Worm (Caenorhabditis elegans) whole organism, young adult: Measurements from ENCODE around the gene rpn-3.

Experiments
- B0019.2 ChIP-seq: fragments of 200-800 bp; sonication (Bioruptor generic); conservative IDR thresholded peaks from 2 replicates; pipeline ENCODE4 v1.3.6; 2022; ENCODE audit warnings: missing genetic modification reagents, missing genetic modification characterization, missing compliant biosample characterization
- B0035.1 ChIP-seq: sonication (generic microtip); optimal IDR thresholded peaks from 2 replicates; lab custom pipeline; 2016; ENCODE audit warnings: missing genetic modification characterization, mild to moderate bottlenecking, missing compliant biosample characterization, missing genotype, missing genetic modification reagents
- D2030.7 ChIP-seq: fragments of 200-800 bp; sonication (Bioruptor generic); IDR thresholded peaks from 2 replicates; pipeline ENCODE4 v1.3.6; 2022; ENCODE audit warnings: missing genetic modification reagents, missing genetic modification characterization, missing compliant biosample characterization
- F37B4.10 ChIP-seq: fragments of 200-800 bp; sonication (Bioruptor generic); IDR thresholded peaks from 2 replicates; pipeline ENCODE4 v1.3.6; 2022; ENCODE audit warnings: missing genetic modification characterization, missing compliant biosample characterization
- F49E8.2 ChIP-seq: sonication (generic microtip); optimal IDR thresholded peaks from 3 replicates; lab custom pipeline; 2017; ENCODE audit warnings: missing genetic modification characterization, mild to moderate bottlenecking, missing compliant biosample characterization, antibody characterized with exemption, moderate library complexity; ENCODE audit not compliant: insufficient read depth
- F52B5.7 ChIP-seq: sonication (generic microtip); optimal IDR thresholded peaks from 2 replicates; lab custom pipeline; 2016; ENCODE audit warnings: mild to moderate bottlenecking, missing genetic modification characterization, missing compliant biosample characterization
- F57A8.1 ChIP-seq: fragments of 200-800 bp; sonication (Bioruptor generic); optimal IDR thresholded peaks from 2 replicates; lab custom pipeline; 2018; ENCODE audit warnings: mild to moderate bottlenecking, missing genetic modification characterization, moderate library complexity, missing compliant biosample characterization
- T07F8.4 ChIP-seq: sonication (generic microtip); optimal IDR thresholded peaks from 2 replicates; lab custom pipeline; 2016; ENCODE audit warnings: mild to moderate bottlenecking, missing genetic modification characterization, moderate library complexity, missing compliant biosample characterization
- Y56A3A.18 ChIP-seq: fragments of 200-800 bp; sonication (Bioruptor generic); IDR thresholded peaks from 2 replicates; pipeline ENCODE4 v1.3.6; 2022; ENCODE audit warnings: missing genetic modification reagents, missing genetic modification characterization, missing compliant biosample characterization
- Y95B8A.8 ChIP-seq: fragments of 200-800 bp; sonication (Bioruptor generic); IDR thresholded peaks from 2 replicates; pipeline ENCODE4 v1.3.6; 2022; ENCODE audit warnings: missing genetic modification reagents, missing genetic modification characterization, missing compliant biosample characterization
- ZK185.1 ChIP-seq: sonication (generic microtip); optimal IDR thresholded peaks from 2 replicates; lab custom pipeline; 2016; ENCODE audit warnings: mild to moderate bottlenecking, missing genetic modification characterization, missing compliant biosample characterization; ENCODE audit not compliant: poor library complexity, severe bottlenecking
- atf-7 ChIP-seq: sonication (generic microtip); optimal IDR thresholded peaks from 2 replicates; lab custom pipeline; 2017; ENCODE audit warnings: mild to moderate bottlenecking, missing genetic modification characterization, missing compliant biosample characterization
- attf-3 ChIP-seq: fragments of 200-800 bp; sonication (Bioruptor generic); conservative IDR thresholded peaks from 2 replicates; pipeline ENCODE4 v1.3.6; 2022; ENCODE audit warnings: missing genetic modification reagents, missing genetic modification characterization, missing compliant biosample characterization
- attf-5 ChIP-seq: fragments of 200-800 bp; sonication (Bioruptor generic); optimal IDR thresholded peaks from 2 replicates; lab custom pipeline; 2018; ENCODE audit warnings: mild to moderate bottlenecking, missing genetic modification characterization, missing compliant biosample characterization
- attf-6 ChIP-seq: fragments of 200-800 bp; sonication (Bioruptor generic); IDR thresholded peaks from 2 replicates; pipeline ENCODE4 v1.3.6; 2022; ENCODE audit warnings: missing genetic modification reagents, missing genetic modification characterization, missing compliant biosample characterization
- cebp-1 ChIP-seq, 2 experiments: fragments of 200-800 bp in 1 of 2; sonication (Bioruptor generic) in 1 of 2; sonication (generic microtip) in 1 of 2; IDR thresholded peaks in 1 of 2; optimal IDR thresholded peaks in 1 of 2; 2 replicates each; pipeline versions ENCODE4 v1.3.6 to Lab custom; 2017 to 2022; ENCODE audit warnings: missing compliant biosample characterization in 2 of 2, missing genetic modification characterization in 2 of 2, mild to moderate bottlenecking in 1 of 2, missing genetic modification reagents in 1 of 2, moderate library complexity in 1 of 2
- cebp-2 ChIP-seq: fragments of 200-800 bp; sonication (Bioruptor generic); IDR thresholded peaks from 2 replicates; pipeline ENCODE4 v1.3.6; 2022; ENCODE audit warnings: missing genetic modification characterization, missing compliant biosample characterization
- dox-1 ChIP-seq: fragments of 200-800 bp; sonication (Bioruptor generic); IDR thresholded peaks from 2 replicates; pipeline ENCODE4 v1.3.6; 2022; ENCODE audit warnings: missing genetic modification reagents, missing genetic modification characterization, missing compliant biosample characterization
- dpl-1 ChIP-seq: fragments of 150-350 bp; optimal IDR thresholded peaks from 2 replicates; lab custom pipeline; 2014; ENCODE audit warnings: missing biosample characterization, missing genetic modification reagents, missing genetic modification characterization
- ets-4 ChIP-seq: fragments of 200-800 bp; sonication (Bioruptor generic); optimal IDR thresholded peaks from 2 replicates; lab custom pipeline; 2018; ENCODE audit warnings: mild to moderate bottlenecking, missing genetic modification characterization, missing compliant biosample characterization
- hlh-26 ChIP-seq: fragments of 200-800 bp; sonication (Bioruptor generic); conservative IDR thresholded peaks from 2 replicates; pipeline ENCODE4 v1.3.6; 2022; ENCODE audit warnings: missing genetic modification reagents, missing genetic modification characterization, missing compliant biosample characterization
- hmg-20 ChIP-seq: fragments of 200-800 bp; sonication (Bioruptor generic); IDR thresholded peaks from 2 replicates; pipeline ENCODE4 v1.3.6; 2022; ENCODE audit warnings: missing genetic modification reagents, missing genetic modification characterization, missing compliant biosample characterization
- hsf-1 ChIP-seq: fragments of 200-800 bp; sonication (Bioruptor generic); IDR thresholded peaks from 2 replicates; pipeline ENCODE4 v1.3.6; 2022; ENCODE audit warnings: missing genetic modification reagents, missing genetic modification characterization, missing compliant biosample characterization
- lin-26 ChIP-seq: fragments of 200-800 bp; sonication (Bioruptor generic); IDR thresholded peaks from 2 replicates; pipeline ENCODE4 v1.3.6; 2022; ENCODE audit warnings: missing genetic modification reagents, missing genetic modification characterization, missing compliant biosample characterization
- lin-40 ChIP-seq: sonication (generic microtip); optimal IDR thresholded peaks from 2 replicates; lab custom pipeline; 2016; ENCODE audit warnings: missing genetic modification characterization, mild to moderate bottlenecking, missing compliant biosample characterization, missing genotype, missing genetic modification reagents
- lir-1 ChIP-seq: fragments of 200-800 bp; sonication (Bioruptor generic); conservative IDR thresholded peaks from 2 replicates; pipeline ENCODE4 v1.3.6; 2022; ENCODE audit warnings: missing genetic modification reagents, missing genetic modification characterization, missing compliant biosample characterization
- lsy-27 ChIP-seq: sonication (generic microtip); optimal IDR thresholded peaks from 2 replicates; lab custom pipeline; 2017; ENCODE audit warnings: missing genetic modification characterization, mild to moderate bottlenecking, missing compliant biosample characterization, antibody characterized with exemption, missing genotype, borderline replicate concordance; ENCODE audit not compliant: insufficient read depth
- madf-3 ChIP-seq: fragments of 200-800 bp; sonication (Bioruptor generic); IDR thresholded peaks from 2 replicates; pipeline ENCODE4 v1.3.6; 2022; ENCODE audit warnings: missing genetic modification reagents, missing genetic modification characterization, missing compliant biosample characterization
- madf-6 ChIP-seq: fragments of 200-800 bp; sonication (Bioruptor generic); IDR thresholded peaks from 2 replicates; pipeline ENCODE4 v1.3.6; 2022; ENCODE audit warnings: missing genetic modification reagents, missing genetic modification characterization, missing compliant biosample characterization
- nfya-1 ChIP-seq: sonication (generic microtip); optimal IDR thresholded peaks from 2 replicates; lab custom pipeline; 2017; ENCODE audit warnings: antibody characterized with exemption, missing compliant biosample characterization, missing genetic modification characterization, borderline replicate concordance; ENCODE audit not compliant: insufficient read depth
- nfya-2 ChIP-seq: fragments of 200-800 bp; sonication (Bioruptor generic); IDR thresholded peaks from 2 replicates; pipeline ENCODE4 v1.3.6; 2022; ENCODE audit warnings: missing genetic modification reagents, missing genetic modification characterization, missing compliant biosample characterization
- nfyb-1 ChIP-seq: fragments of 200-800 bp; sonication (Bioruptor generic); IDR thresholded peaks from 2 replicates; pipeline ENCODE4 v1.3.6; 2022; ENCODE audit warnings: missing genetic modification reagents, missing genetic modification characterization, missing compliant biosample characterization
- nhr-120 ChIP-seq: fragments of 200-800 bp; sonication (Bioruptor generic); IDR thresholded peaks from 2 replicates; pipeline ENCODE4 v1.3.6; 2022; ENCODE audit warnings: missing genetic modification characterization, missing compliant biosample characterization
- nhr-80 ChIP-seq: sonication (generic microtip); optimal IDR thresholded peaks from 2 replicates; lab custom pipeline; 2016; ENCODE audit warnings: missing genetic modification characterization, missing compliant biosample characterization
- pbrm-1 ChIP-seq: fragments of 200-800 bp; sonication (Bioruptor generic); IDR thresholded peaks from 2 replicates; pipeline ENCODE4 v1.3.6; 2022; ENCODE audit warnings: missing genetic modification reagents, missing genetic modification characterization, missing compliant biosample characterization
- rcor-1 ChIP-seq: fragments of 200-800 bp; sonication (Bioruptor generic); IDR thresholded peaks from 2 replicates; pipeline ENCODE4 v1.3.6; 2022; ENCODE audit warnings: missing genetic modification reagents, missing genetic modification characterization, missing compliant biosample characterization
- sea-2 ChIP-seq: fragments of 200-800 bp; sonication (Bioruptor generic); IDR thresholded peaks from 2 replicates; pipeline ENCODE4 v1.3.6; 2022; ENCODE audit warnings: missing genetic modification characterization, missing compliant biosample characterization
- snpc-1.3 ChIP-seq: sonication (generic microtip); optimal IDR thresholded peaks from 2 replicates; lab custom pipeline; 2017; ENCODE audit warnings: missing genetic modification characterization, mild to moderate bottlenecking, missing compliant biosample characterization, antibody characterized with exemption, moderate library complexity, missing genotype, missing genetic modification reagents; ENCODE audit not compliant: insufficient read depth
- sptf-2 ChIP-seq: fragments of 200-800 bp; sonication (Bioruptor generic); optimal IDR thresholded peaks from 2 replicates; lab custom pipeline; 2018; ENCODE audit warnings: mild to moderate bottlenecking, missing genetic modification characterization, missing compliant biosample characterization
- unc-62 ChIP-seq: fragments of 150-350 bp; optimal IDR thresholded peaks from 2 replicates; lab custom pipeline; 2014; ENCODE audit warnings: missing biosample characterization, missing genetic modification reagents, missing genetic modification characterization
- zim-3 ChIP-seq: sonication (generic microtip); optimal IDR thresholded peaks from 2 replicates; lab custom pipeline; 2017; ENCODE audit warnings: mild to moderate bottlenecking, missing genetic modification characterization, moderate library complexity, missing compliant biosample characterization
- ztf-18 ChIP-seq: sonication (generic microtip); optimal IDR thresholded peaks from 2 replicates; lab custom pipeline; 2016; ENCODE audit warnings: missing genotype, mild to moderate bottlenecking, missing genetic modification characterization, missing compliant biosample characterization
- ztf-25 ChIP-seq: fragments of 200-800 bp; sonication (Bioruptor generic); IDR thresholded peaks from 2 replicates; pipeline ENCODE4 v1.3.6; 2022; ENCODE audit warnings: missing genetic modification reagents, missing genetic modification characterization, missing compliant biosample characterization
- ztf-28 ChIP-seq: fragments of 200-800 bp; sonication (Bioruptor generic); IDR thresholded peaks from 2 replicates; pipeline ENCODE4 v1.3.6; 2022; ENCODE audit warnings: missing genetic modification reagents, missing genetic modification characterization, missing compliant biosample characterization
- ztf-6 ChIP-seq: fragments of 200-800 bp; sonication (Bioruptor generic); IDR thresholded peaks from 2 replicates; pipeline ENCODE4 v1.3.6; 2022; ENCODE audit warnings: missing genetic modification reagents, missing genetic modification characterization, missing compliant biosample characterization

The rpn-3 gene

DNA sequence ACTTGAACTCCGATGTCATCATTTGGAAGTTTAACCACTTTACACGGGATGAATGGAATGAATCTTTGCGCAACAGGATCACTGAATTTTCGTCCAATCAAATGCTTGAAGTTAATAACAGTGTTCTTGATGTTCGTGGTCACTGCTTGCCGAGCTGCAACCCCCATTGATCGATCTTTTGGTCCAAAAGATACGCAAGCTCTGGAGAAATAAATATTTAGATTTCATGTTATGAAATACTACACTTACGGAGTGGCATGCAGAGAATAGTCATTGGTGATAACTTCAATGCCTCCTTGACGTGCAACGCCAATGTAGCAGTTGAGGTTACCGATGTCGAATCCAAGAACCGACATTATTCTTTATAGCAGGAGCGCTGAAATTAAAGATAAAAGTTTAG is 619 bp upstream of the rpn-3 start, which contains the start of gene hsp-110 (continued):
- TF ChIP-seq dpl-1 (GFP tag; lab: Kevin White, UChicago): no peak
- TF ChIP-seq, all 124 proteins: peak for 8

DNA sequence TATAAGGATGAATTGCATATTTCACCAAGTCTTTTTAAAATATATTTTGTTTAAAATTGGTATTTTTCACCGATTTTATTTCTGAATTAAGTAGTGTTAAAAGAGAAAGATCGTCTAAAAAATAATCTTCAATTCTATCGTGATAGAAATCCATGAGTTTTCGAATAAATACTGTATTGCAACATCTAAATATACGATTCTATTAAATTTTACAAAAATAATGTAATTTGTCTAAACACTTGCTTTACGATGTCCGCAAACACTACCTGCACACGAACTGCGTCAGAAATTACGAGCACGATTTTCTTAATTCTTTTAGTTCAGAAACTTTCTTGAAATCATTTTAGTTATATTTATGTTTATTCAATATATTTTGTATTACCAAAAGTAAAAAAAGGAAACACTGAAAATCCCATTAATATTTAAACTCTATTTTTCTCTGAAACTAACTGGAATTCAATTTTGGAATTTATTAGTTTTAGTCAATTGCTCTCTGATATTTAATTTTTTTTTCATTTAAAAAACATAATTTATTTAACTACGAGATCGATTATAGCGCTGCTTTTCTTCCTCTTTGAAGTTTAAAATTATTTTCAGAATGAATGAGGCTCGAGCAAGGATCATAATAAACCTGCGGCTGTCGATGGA is 2.1 kb downstream of the rpn-3 start, which contains the start of gene mrpl-32:
TSS of gene mrpl-32 (plus strand) at position 598 of the 648 bp plus-strand sequence.
- TF ChIP-seq cebp-1 (GFP tag; IDR thresholded peaks at IDR 0.05; lab: Robert Waterston, UW) (no peak), cebp-1 (tag; optimal IDR thresholded peaks at IDR 0.05; lab: Kevin White, UChicago) (peak; percentile 28), madf-3 (GFP tag; lab: Robert Waterston, UW) (no peak), lin-40 (tag; lab: Kevin White, UChicago) (no peak), lsy-27 (tag; lab: Kevin White, UChicago) (no peak), nhr-80 (tag; lab: Kevin White, UChicago) (no peak), F57A8.1 (GFP tag; lab: Kevin White, UChicago) (no peak), ZK185.1 (tag; lab: Kevin White, UChicago) (no peak), hsf-1 (GFP tag; lab: Robert Waterston, UW) (peak; percentile 87), madf-6 (GFP tag; lab: Robert Waterston, UW) (peak; percentile 68), Y95B8A.8 (GFP tag; lab: Robert Waterston, UW) (no peak), hmg-20 (GFP tag; lab: Robert Waterston, UW) (no peak), zim-3 (tag; lab: Kevin White, UChicago) (no peak), hlh-26 (no peak), lir-1 (GFP tag; lab: Robert Waterston, UW) (no peak), cebp-2 (no peak), dox-1 (GFP tag; lab: Robert Waterston, UW) (no peak), attf-5 (GFP tag; lab: Kevin White, UChicago) (no peak), Y56A3A.18 (peak; percentile 82; the same call in 1 of the 2 replicates), nfyb-1 (peak; percentile 68; the same call in 1 of the 2 replicates), T07F8.4 (tag; lab: Kevin White, UChicago) (no peak), nfya-1 (no peak), unc-62 (no peak), sptf-2 (GFP tag; lab: Kevin White, UChicago) (no peak), ztf-28 (GFP tag; lab: Robert Waterston, UW) (no peak), ztf-6 (GFP tag; lab: Robert Waterston, UW) (no peak), pbrm-1 (GFP tag; lab: Robert Waterston, UW) (0 out of 2 replicates have a peak, but pooled peaks have one; percentile 19), attf-6 (GFP tag; lab: Robert Waterston, UW) (no peak; the same call in 1 of the 2 replicates), F52B5.7 (tag; lab: Kevin White, UChicago) (no peak), lin-26 (GFP tag; lab: Robert Waterston, UW) (no peak), ets-4 (no peak), nfya-2 (GFP tag; lab: Robert Waterston, UW) (no peak), D2030.7 (GFP tag; lab: Robert Waterston, UW) (no peak), ztf-18 (no peak), B0035.1 (tag; lab: Kevin White, UChicago) (no peak), snpc-1.3 (tag; lab: Kevin White, UChicago) (peak; percentile 51), nhr-120 (no peak), ztf-25 (GFP tag; lab: Robert Waterston, UW) (no peak), atf-7 (peak; percentile 39), F49E8.2 (tag; lab: Kevin White, UChicago) (peak; percentile 51), attf-3 (GFP tag; lab: Robert Waterston, UW) (0 out of 2 replicates have a peak, but pooled peaks have one; percentile 33), sea-2 (GFP tag; lab: Robert Waterston, UW) (no peak), rcor-1 (GFP tag; lab: Robert Waterston, UW) (0 out of 2 replicates have a peak, but pooled peaks have one; percentile 5), F37B4.10 (GFP tag; lab: Robert Waterston, UW) (no peak), B0019.2 (GFP tag; lab: Robert Waterston, UW) (no peak)
